Worm (Caenorhabditis elegans) whole organism, early embryonic: Measurements from ENCODE around the gene srx-45.

ENCODE experiments used
- B0310.2 ChIP-seq: sonication (generic microtip); optimal IDR thresholded peaks from 2 replicates; lab custom pipeline; 2016; ENCODE audit warnings: mild to moderate bottlenecking, missing genetic modification characterization, missing compliant biosample characterization
- F13C5.2 ChIP-seq: sonication (generic microtip); optimal IDR thresholded peaks from 2 replicates; lab custom pipeline; 2017; ENCODE audit warnings: mild to moderate bottlenecking, missing genetic modification characterization, inconsistent platforms, missing compliant biosample characterization
- aly-1 ChIP-seq: sonication (generic microtip); optimal IDR thresholded peaks from 2 replicates; lab custom pipeline; 2016; ENCODE audit warnings: missing genetic modification characterization, missing compliant biosample characterization
- ama-1 ChIP-seq: fragments of 150-350 bp; optimal IDR thresholded peaks from 2 replicates; lab custom pipeline; 2014
- ceh-13 ChIP-seq: fragments of 200-800 bp; sonication (Bioruptor generic); optimal IDR thresholded peaks from 2 replicates; lab custom pipeline; 2018; ENCODE audit warnings: mild to moderate bottlenecking, missing genetic modification characterization, missing compliant biosample characterization
- ceh-36 ChIP-seq: sonication (generic microtip); optimal IDR thresholded peaks from 2 replicates; lab custom pipeline; 2016; ENCODE audit warnings: missing genetic modification characterization, inconsistent platforms, missing compliant biosample characterization
- hmg-4 ChIP-seq: fragments of 200-800 bp; sonication (Bioruptor generic); optimal IDR thresholded peaks from 2 replicates; lab custom pipeline; 2018; ENCODE audit warnings: mild to moderate bottlenecking, missing genetic modification characterization, missing compliant biosample characterization
- hnd-1 ChIP-seq: sonication (generic microtip); optimal IDR thresholded peaks from 2 replicates; lab custom pipeline; 2016; ENCODE audit warnings: missing genetic modification characterization, missing compliant biosample characterization
- pes-1 ChIP-seq: fragments of 200-800 bp; sonication (Bioruptor generic); IDR thresholded peaks from 2 replicates; pipeline ENCODE4 v1.3.6; 2022; ENCODE audit warnings: missing genetic modification reagents, missing genetic modification characterization, missing compliant biosample characterization
- sea-1 ChIP-seq: fragments of 200-800 bp; sonication (Bioruptor generic); conservative IDR thresholded peaks from 2 replicates; pipeline ENCODE4 v1.3.6; 2022; ENCODE audit warnings: missing genetic modification characterization, missing compliant biosample characterization
- tbx-11 ChIP-seq: fragments of 200-800 bp; sonication (Bioruptor generic); IDR thresholded peaks from 2 replicates; pipeline ENCODE4 v1.3.6; 2022; ENCODE audit warnings: missing genetic modification characterization, missing compliant biosample characterization
- tbx-37 ChIP-seq: fragments of 200-800 bp; sonication (Bioruptor generic); conservative IDR thresholded peaks from 2 replicates; pipeline ENCODE4 v1.3.6; 2022; ENCODE audit warnings: missing genetic modification reagents, missing genetic modification characterization, missing compliant biosample characterization
- tra-4 ChIP-seq: sonication (generic microtip); optimal IDR thresholded peaks from 2 replicates; lab custom pipeline; 2017; ENCODE audit warnings: missing genetic modification characterization, missing compliant biosample characterization

DNA sequence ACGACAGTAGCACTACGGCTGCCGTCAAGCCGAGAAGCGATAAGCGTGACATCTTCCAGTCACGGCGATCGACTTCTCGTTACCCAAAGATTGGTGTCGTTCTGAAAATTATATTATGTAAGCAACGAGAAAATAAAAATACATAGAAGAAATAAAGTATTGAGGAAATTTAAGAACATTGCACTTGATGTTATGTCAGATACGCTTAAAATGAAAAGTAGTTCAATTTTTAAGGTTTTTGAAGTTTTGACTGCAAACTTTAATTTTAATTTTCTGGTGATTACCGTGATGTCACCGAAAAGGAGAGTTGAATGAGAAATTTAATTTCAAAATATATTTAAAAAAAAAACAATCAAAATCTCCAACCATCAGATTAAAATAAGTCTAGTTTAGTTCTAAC lies 37.9 kb upstream of the srx-45 start, which contains the start of gene emb-9:
- TF ChIP-seq ama-1 (lab: Kevin White, UChicago) (no peak), sea-1 (no peak), B0310.2 (tag; lab: Kevin White, UChicago) (no peak), ceh-36 (tag; lab: Kevin White, UChicago) (no peak), tbx-11 (GFP tag; lab: Robert Waterston, UW) (no peak), tbx-37 (no peak), hnd-1 (tag; lab: Kevin White, UChicago) (no peak), tra-4 (tag; lab: Kevin White, UChicago) (no peak), F13C5.2 (tag; lab: Kevin White, UChicago) (no peak), aly-1 (tag; lab: Kevin White, UChicago) (no peak), pes-1 (GFP tag; lab: Robert Waterston, UW) (no peak), ceh-13 (no peak), hmg-4 (GFP tag; lab: Kevin White, UChicago) (no peak)
